Worm (Caenorhabditis elegans) whole organism, midembryonic: ENCODE results near the gene ZK795.3.
A peak's percentile ranks its signal among the peaks of the same experiment; 100 is the strongest.

Source experiments
- T22C8.4 ChIP-seq: fragments of 200-800 bp; sonication (Bioruptor generic); IDR thresholded peaks from 2 replicates; pipeline ENCODE4 v1.3.6; 2022; ENCODE audit warnings: missing genetic modification characterization, missing compliant biosample characterization
- cog-1 ChIP-seq: sonication (generic microtip); optimal IDR thresholded peaks from 2 replicates; lab custom pipeline; 2016; ENCODE audit warnings: missing genetic modification characterization, missing compliant biosample characterization
- flt-1 ChIP-seq: fragments of 200-800 bp; sonication (Bioruptor generic); IDR thresholded peaks from 2 replicates; pipeline ENCODE4 v1.3.6; 2022; ENCODE audit warnings: missing genetic modification characterization, missing compliant biosample characterization
- klf-2 ChIP-seq: fragments of 200-800 bp; sonication (Bioruptor generic); conservative IDR thresholded peaks from 2 replicates; pipeline ENCODE4 v1.3.6; 2022; ENCODE audit warnings: missing genetic modification reagents, missing genetic modification characterization, missing compliant biosample characterization
- med-1 ChIP-seq: sonication (generic microtip); optimal IDR thresholded peaks from 2 replicates; lab custom pipeline; 2017; ENCODE audit warnings: missing genetic modification characterization, mild to moderate bottlenecking, missing compliant biosample characterization, antibody characterized with exemption, missing genetic modification reagents; ENCODE audit not compliant: insufficient read depth
- ref-1 ChIP-seq: fragments of 200-800 bp; sonication (Bioruptor generic); conservative IDR thresholded peaks from 2 replicates; pipeline ENCODE4 v1.3.6; 2022; ENCODE audit warnings: missing genetic modification reagents, missing genetic modification characterization, missing compliant biosample characterization
- tab-1 ChIP-seq: fragments of 200-800 bp; sonication (Bioruptor generic); IDR thresholded peaks from 2 replicates; pipeline ENCODE4 v1.3.6; 2022; ENCODE audit warnings: missing genetic modification characterization, missing compliant biosample characterization
- ztf-23 ChIP-seq: fragments of 200-800 bp; sonication (Bioruptor generic); IDR thresholded peaks from 2 replicates; pipeline ENCODE4 v1.3.6; 2022; ENCODE audit warnings: missing genetic modification reagents, missing genetic modification characterization, missing compliant biosample characterization
- ztf-29 ChIP-seq: fragments of 200-800 bp; sonication (Bioruptor generic); IDR thresholded peaks from 2 replicates; pipeline ENCODE4 v1.3.6; 2022; ENCODE audit warnings: missing genetic modification reagents, missing genetic modification characterization, missing compliant biosample characterization

Gene ZK795.3

ce11 chrIV:12540242-12540641 lies 18.9 kb upstream of the ZK795.3 start:
- no peak for TF ChIP-seq tab-1 (GFP tag; lab: Robert Waterston, UW)
- no peak for TF ChIP-seq klf-2
- TF ChIP-seq ref-1: no peak
- no peak for TF ChIP-seq cog-1 (tag; lab: Kevin White, UChicago)
- no peak for TF ChIP-seq ztf-29
- TF ChIP-seq ztf-23 (GFP tag; lab: Robert Waterston, UW): no peak
- no peak for TF ChIP-seq flt-1 (GFP tag; lab: Robert Waterston, UW)
- TF ChIP-seq med-1 (GFP tag; lab: Kevin White, UChicago): no peak
- no peak for TF ChIP-seq T22C8.4 (GFP tag; lab: Robert Waterston, UW)

ce11 chrIV:12542011-12542410 lies 17.2 kb upstream of the ZK795.3 start, which contains the start of gene ham-1:
ham-1 (plus strand) TSS chrIV:12542183.
- no peak for TF ChIP-seq ref-1
- no peak for TF ChIP-seq ztf-23 (GFP tag; lab: Robert Waterston, UW)
- TF ChIP-seq med-1 (GFP tag; lab: Kevin White, UChicago): no peak
- TF ChIP-seq T22C8.4 (GFP tag; lab: Robert Waterston, UW): no peak
- TF ChIP-seq klf-2: no peak
- TF ChIP-seq tab-1 (GFP tag; lab: Robert Waterston, UW): no peak
- no peak for TF ChIP-seq cog-1 (tag; lab: Kevin White, UChicago)
- TF ChIP-seq ztf-29: no peak
- no peak for TF ChIP-seq flt-1 (GFP tag; lab: Robert Waterston, UW)

ce11 chrIV:12544624-12545023 lies 14.5 kb upstream of the ZK795.3 start:
- TF ChIP-seq tab-1 (GFP tag; lab: Robert Waterston, UW) (no peak), flt-1 (GFP tag; lab: Robert Waterston, UW) (0 out of 2 replicates have a peak, but pooled peaks have one; percentile 43)

ce11 chrIV:12545393-12545792 lies 13.8 kb upstream of the ZK795.3 start:
- no peak for TF ChIP-seq cog-1 (tag; lab: Kevin White, UChicago)
- no peak for TF ChIP-seq tab-1 (GFP tag; lab: Robert Waterston, UW)
- no peak for TF ChIP-seq flt-1 (GFP tag; lab: Robert Waterston, UW)

- TF ChIP-seq ref-1 (no peak), T22C8.4 (GFP tag; lab: Robert Waterston, UW) (no peak), med-1 (GFP tag; lab: Kevin White, UChicago) (no peak), cog-1 (tag; lab: Kevin White, UChicago) (no peak), ztf-23 (GFP tag; lab: Robert Waterston, UW) (no peak), klf-2 (no peak), tab-1 (GFP tag; lab: Robert Waterston, UW) (no peak), ztf-29 (no peak), flt-1 (GFP tag; lab: Robert Waterston, UW) (no peak)
These were observed 13.3 kb upstream of the ZK795.3 start for ce11 chrIV:12545902-12546301.

ce11 chrIV:12547824-12548223 lies 11.3 kb upstream of the ZK795.3 start, which contains the start of gene ipmk-1:
ipmk-1 (plus strand) TSS chrIV:12548124.
- TF ChIP-seq tab-1 (GFP tag; lab: Robert Waterston, UW): no peak
- TF ChIP-seq ztf-29: no peak
- TF ChIP-seq ref-1: no peak
- no peak for TF ChIP-seq cog-1 (tag; lab: Kevin White, UChicago)
- TF ChIP-seq klf-2: no peak
- TF ChIP-seq med-1 (GFP tag; lab: Kevin White, UChicago): no peak
- no peak for TF ChIP-seq ztf-23 (GFP tag; lab: Robert Waterston, UW)
- no peak for TF ChIP-seq flt-1 (GFP tag; lab: Robert Waterston, UW)
- no peak for TF ChIP-seq T22C8.4 (GFP tag; lab: Robert Waterston, UW)

- TF ChIP-seq ref-1: no peak
- no peak for TF ChIP-seq klf-2
- TF ChIP-seq tab-1 (GFP tag; lab: Robert Waterston, UW): no peak
- TF ChIP-seq med-1 (GFP tag; lab: Kevin White, UChicago): no peak
- no peak for TF ChIP-seq ztf-23 (GFP tag; lab: Robert Waterston, UW)
- TF ChIP-seq cog-1 (tag; lab: Kevin White, UChicago): no peak
- no peak for TF ChIP-seq ztf-29
- TF ChIP-seq T22C8.4 (GFP tag; lab: Robert Waterston, UW): no peak
- no peak for TF ChIP-seq flt-1 (GFP tag; lab: Robert Waterston, UW)
These were observed 10.2 kb upstream of the ZK795.3 start for ce11 chrIV:12549014-12549413.

- TF ChIP-seq ztf-23 (GFP tag; lab: Robert Waterston, UW) (no peak), ref-1 (no peak), cog-1 (tag; lab: Kevin White, UChicago) (no peak)
These were observed 7.2 kb upstream of the ZK795.3 start for ce11 chrIV:12551944-12552343.

ce11 chrIV:12560568-12560967 lies 1.4 kb downstream of the ZK795.3 start, which contains the start of gene snb-7:
snb-7 (plus strand) TSS chrIV:12560868.
- no peak for TF ChIP-seq tab-1 (GFP tag; lab: Robert Waterston, UW)
- TF ChIP-seq klf-2: no peak
- TF ChIP-seq T22C8.4 (GFP tag; lab: Robert Waterston, UW): no peak
- TF ChIP-seq ztf-29: no peak
- no peak for TF ChIP-seq med-1 (GFP tag; lab: Kevin White, UChicago)
- no peak for TF ChIP-seq cog-1 (tag; lab: Kevin White, UChicago)
- TF ChIP-seq flt-1 (GFP tag; lab: Robert Waterston, UW): no peak
- no peak for TF ChIP-seq ref-1
- no peak for TF ChIP-seq ztf-23 (GFP tag; lab: Robert Waterston, UW)

ce11 chrIV:12565933-12566540 lies 6.9 kb downstream of the ZK795.3 start, which contains the start of gene eak-7:
eak-7 (minus strand) TSS chrIV:12565983.
- TF ChIP-seq ref-1: no peak
- no peak for TF ChIP-seq med-1 (GFP tag; lab: Kevin White, UChicago)
- no peak for TF ChIP-seq tab-1 (GFP tag; lab: Robert Waterston, UW)
- no peak for TF ChIP-seq klf-2
- no peak for TF ChIP-seq flt-1 (GFP tag; lab: Robert Waterston, UW)
- no peak for TF ChIP-seq ztf-29
- no peak for TF ChIP-seq cog-1 (tag; lab: Kevin White, UChicago)
- TF ChIP-seq ztf-23 (GFP tag; lab: Robert Waterston, UW): no peak
- no peak for TF ChIP-seq T22C8.4 (GFP tag; lab: Robert Waterston, UW)
